Fruit fly (Drosophila melanogaster) whole organism, embryonic: Measurements from ENCODE around the gene Grip75.

Experiments used
- CG10267 ChIP-seq: fragments of 200-800 bp; sonication (Bioruptor generic); optimal IDR thresholded peaks from 2 replicates; lab custom pipeline; 2018; ENCODE audit warnings: missing biosample characterization, mild to moderate bottlenecking, missing genetic modification characterization, moderate library complexity
- CG10565 ChIP-seq: fragments of 200-800 bp; sonication (Bioruptor generic); optimal IDR thresholded peaks from 3 replicates; lab custom pipeline; 2016; ENCODE audit warnings: missing biosample characterization, mild to moderate bottlenecking, missing genetic modification characterization
- CG11085 ChIP-seq: fragments of 200-800 bp; sonication (Bioruptor generic); IDR thresholded peaks from 2 replicates; pipeline ENCODE4 v1.3.6; 2022; ENCODE audit warnings: missing biosample characterization, missing genetic modification characterization
- CG12104 ChIP-seq: fragments of 200-800 bp; sonication (Bioruptor generic); optimal IDR thresholded peaks from 3 replicates; lab custom pipeline; 2016; ENCODE audit warnings: missing biosample characterization, missing genetic modification characterization
- CG12155 ChIP-seq: fragments of 200-800 bp; sonication (Bioruptor generic); optimal IDR thresholded peaks from 3 replicates; lab custom pipeline; 2016; ENCODE audit warnings: missing biosample characterization, missing genetic modification characterization
- CG12391 ChIP-seq: fragments of 200-800 bp; sonication (Bioruptor generic); optimal IDR thresholded peaks from 3 replicates; lab custom pipeline; 2018; ENCODE audit warnings: missing biosample characterization, mild to moderate bottlenecking, missing genetic modification characterization, moderate library complexity
- CG12942 ChIP-seq: fragments of 200-800 bp; sonication (Bioruptor generic); optimal IDR thresholded peaks from 3 replicates; lab custom pipeline; 2016; ENCODE audit warnings: missing biosample characterization, missing genetic modification characterization
- CG13424 ChIP-seq: fragments of 200-800 bp; sonication (Bioruptor generic); optimal IDR thresholded peaks from 2 replicates; lab custom pipeline; 2019; ENCODE audit warnings: missing biosample characterization, mild to moderate bottlenecking, missing genetic modification characterization, moderate library complexity
- CG15011 ChIP-seq: fragments of 200-800 bp; sonication (Bioruptor generic); optimal IDR thresholded peaks from 3 replicates; lab custom pipeline; 2018; ENCODE audit warnings: missing biosample characterization, mild to moderate bottlenecking, missing genetic modification characterization
- CG18011 ChIP-seq: fragments of 200-800 bp; sonication (Bioruptor generic); optimal IDR thresholded peaks from 2 replicates; lab custom pipeline; 2017; ENCODE audit warnings: missing biosample characterization, missing genetic modification characterization, mild to moderate bottlenecking, moderate library complexity, missing genotype
- CG18764 ChIP-seq: fragments of 200-800 bp; sonication (Bioruptor generic); optimal IDR thresholded peaks from 3 replicates; lab custom pipeline; 2016; ENCODE audit warnings: missing biosample characterization, missing genetic modification characterization
- CG2875 ChIP-seq: fragments of 200-800 bp; sonication (Bioruptor generic); optimal IDR thresholded peaks from 2 replicates; lab custom pipeline; 2017; ENCODE audit warnings: missing biosample characterization, mild to moderate bottlenecking, missing genetic modification characterization, missing genetic modification reagents
- CG30020 ChIP-seq: fragments of 200-800 bp; optimal IDR thresholded peaks from 2 replicates; lab custom pipeline; 2019; ENCODE audit warnings: missing biosample characterization, mild to moderate bottlenecking, missing genetic modification characterization, moderate library complexity
- CG31365 ChIP-seq: fragments of 200-800 bp; sonication (Bioruptor generic); optimal IDR thresholded peaks from 2 replicates; lab custom pipeline; 2018; ENCODE audit warnings: missing biosample characterization, mild to moderate bottlenecking, missing genetic modification characterization
- CG31388 ChIP-seq: fragments of 200-800 bp; sonication (Bioruptor generic); optimal IDR thresholded peaks from 2 replicates; lab custom pipeline; 2016; ENCODE audit warnings: missing biosample characterization, missing genetic modification characterization
- CG34376 ChIP-seq: fragments of 200-800 bp; sonication (Bioruptor generic); optimal IDR thresholded peaks from 2 replicates; lab custom pipeline; 2018; ENCODE audit warnings: missing biosample characterization, mild to moderate bottlenecking, missing genetic modification characterization
- CG3995 ChIP-seq: fragments of 200-800 bp; sonication (Bioruptor generic); optimal IDR thresholded peaks from 3 replicates; lab custom pipeline; 2016; ENCODE audit warnings: missing biosample characterization, missing genetic modification characterization
- CG4820 ChIP-seq: fragments of 200-800 bp; sonication (Bioruptor generic); optimal IDR thresholded peaks from 3 replicates; lab custom pipeline; 2016; ENCODE audit warnings: missing biosample characterization, missing genetic modification characterization
- CG6813 ChIP-seq: fragments of 200-800 bp; sonication (Bioruptor generic); optimal IDR thresholded peaks from 2 replicates; lab custom pipeline; 2017; ENCODE audit warnings: missing biosample characterization, missing genetic modification characterization, mild to moderate bottlenecking, moderate library complexity, missing genetic modification reagents
- CrebB ChIP-seq: fragments of 200-800 bp; sonication (Bioruptor generic); optimal IDR thresholded peaks from 3 replicates; lab custom pipeline; 2018; ENCODE audit warnings: missing biosample characterization, mild to moderate bottlenecking, missing genetic modification characterization
- Dref ChIP-seq: fragments of 200-800 bp; sonication (Bioruptor generic); IDR thresholded peaks from 2 replicates; pipeline ENCODE4 v1.3.6; 2022; ENCODE audit warnings: missing biosample characterization, missing genetic modification characterization
- HLHmδ ChIP-seq: fragments of 200-800 bp; sonication (Bioruptor generic); optimal IDR thresholded peaks from 2 replicates; lab custom pipeline; 2018; ENCODE audit warnings: missing biosample characterization, mild to moderate bottlenecking, missing genetic modification characterization, moderate library complexity
- HmgD ChIP-seq: fragments of 200-800 bp; sonication (Bioruptor generic); optimal IDR thresholded peaks from 3 replicates; lab custom pipeline; 2016; ENCODE audit warnings: missing biosample characterization, missing genetic modification characterization
- Nf-YA ChIP-seq: fragments of 200-800 bp; sonication (Bioruptor generic); IDR thresholded peaks from 2 replicates; pipeline ENCODE4 v1.3.6; 2022; ENCODE audit warnings: missing biosample characterization, missing genetic modification characterization
- Optix ChIP-seq: fragments of 200-800 bp; sonication (Bioruptor generic); IDR thresholded peaks from 3 replicates; pipeline ENCODE4 v1.3.6; 2022; ENCODE audit warnings: missing biosample characterization, missing genetic modification characterization
- Sin3A ChIP-seq: fragments of >200 bp; optimal IDR thresholded peaks from 2 replicates; lab custom pipeline; 2018
- Ssrp ChIP-seq: fragments of 200-800 bp; sonication (Bioruptor generic); optimal IDR thresholded peaks from 2 replicates; lab custom pipeline; 2018; ENCODE audit warnings: missing biosample characterization, mild to moderate bottlenecking, missing genetic modification characterization, moderate library complexity
- Tbp ChIP-seq: fragments of >200 bp; optimal IDR thresholded peaks from 2 replicates; lab custom pipeline; 2018; ENCODE audit warnings: missing biosample characterization, missing genetic modification characterization
- amos ChIP-seq: fragments of 200-800 bp; sonication (Bioruptor generic); IDR thresholded peaks from 2 replicates; pipeline ENCODE4 v1.3.6; 2022; ENCODE audit warnings: missing biosample characterization, missing genetic modification characterization; ENCODE audit not compliant: partially characterized antibody
- ara ChIP-seq: fragments of 200-800 bp; sonication (Bioruptor generic); IDR thresholded peaks from 2 replicates; pipeline ENCODE4 v1.3.6; 2022; ENCODE audit warnings: missing biosample characterization, missing genetic modification characterization
- dpn ChIP-seq, 2 experiments: fragments of 200-800 bp; sonication (Bioruptor generic); optimal IDR thresholded peaks; 3 replicates each; lab custom pipeline; 2016; ENCODE audit warnings: missing biosample characterization in 2 of 2, missing genetic modification characterization in 2 of 2
- fd96Cb ChIP-seq: fragments of 200-800 bp; sonication (Bioruptor generic); optimal IDR thresholded peaks from 2 replicates; lab custom pipeline; 2018; ENCODE audit warnings: missing biosample characterization, mild to moderate bottlenecking, missing genetic modification characterization, moderate library complexity
- gcm ChIP-seq: fragments of 200-800 bp; sonication (Bioruptor generic); optimal IDR thresholded peaks from 2 replicates; lab custom pipeline; 2019; ENCODE audit warnings: missing biosample characterization, mild to moderate bottlenecking, missing genetic modification characterization, moderate library complexity
- gro ChIP-seq: fragments of 200-800 bp; sonication (Bioruptor generic); optimal IDR thresholded peaks from 2 replicates; lab custom pipeline; 2016; ENCODE audit warnings: missing biosample characterization, missing genetic modification characterization
- gsb ChIP-seq: fragments of 200-800 bp; sonication (Bioruptor generic); IDR thresholded peaks from 2 replicates; pipeline ENCODE4 v1.3.6; 2022; ENCODE audit warnings: missing biosample characterization, missing genetic modification characterization
- gt ChIP-seq: fragments of 200-800 bp; sonication (Bioruptor generic); IDR thresholded peaks from 2 replicates; pipeline ENCODE4 v1.3.6; 2022; ENCODE audit warnings: missing biosample characterization, missing genetic modification characterization
- jumu ChIP-seq: fragments of 200-800 bp; sonication (Bioruptor generic); optimal IDR thresholded peaks from 3 replicates; lab custom pipeline; 2016; ENCODE audit warnings: missing biosample characterization, missing genetic modification characterization
- lmd ChIP-seq: fragments of 200-800 bp; sonication (Bioruptor generic); IDR thresholded peaks from 2 replicates; pipeline ENCODE4 v1.3.6; 2022; ENCODE audit warnings: missing biosample characterization, missing genetic modification characterization
- nmo ChIP-seq: fragments of 200-800 bp; sonication (Bioruptor generic); optimal IDR thresholded peaks from 2 replicates; lab custom pipeline; 2018; ENCODE audit warnings: missing biosample characterization, mild to moderate bottlenecking, missing genetic modification characterization, moderate library complexity
- odd ChIP-seq: fragments of 200-800 bp; sonication (Bioruptor generic); optimal IDR thresholded peaks from 2 replicates; lab custom pipeline; 2017; ENCODE audit warnings: missing biosample characterization, mild to moderate bottlenecking, missing genetic modification characterization
- onecut ChIP-seq: fragments of 200-800 bp; sonication (Bioruptor generic); IDR thresholded peaks from 2 replicates; pipeline ENCODE4 v1.3.6; 2022; ENCODE audit warnings: missing biosample characterization, missing genetic modification characterization
- pb ChIP-seq: fragments of 200-800 bp; sonication (Bioruptor generic); optimal IDR thresholded peaks from 3 replicates; lab custom pipeline; 2016; ENCODE audit warnings: missing biosample characterization, missing genetic modification characterization
- salm ChIP-seq: fragments of 200-800 bp; sonication (Bioruptor generic); optimal IDR thresholded peaks from 2 replicates; lab custom pipeline; 2018; ENCODE audit warnings: missing biosample characterization, mild to moderate bottlenecking, missing genetic modification characterization
- sens-2 ChIP-seq: fragments of 200-800 bp; sonication (Bioruptor generic); IDR thresholded peaks from 2 replicates; pipeline ENCODE4 v1.3.6; 2022; ENCODE audit warnings: missing biosample characterization, missing genetic modification characterization
- seq ChIP-seq: fragments of 200-800 bp; sonication (Bioruptor generic); IDR thresholded peaks from 2 replicates; pipeline ENCODE4 v1.3.6; 2022; ENCODE audit warnings: missing biosample characterization, missing genetic modification characterization
- slbo ChIP-seq: fragments of 200-800 bp; sonication (Bioruptor generic); IDR thresholded peaks from 2 replicates; pipeline ENCODE4 v1.3.6; 2022; ENCODE audit warnings: missing biosample characterization, missing genetic modification characterization
- slp2 ChIP-seq: fragments of 200-800 bp; sonication (Bioruptor generic); optimal IDR thresholded peaks from 2 replicates; lab custom pipeline; 2016; ENCODE audit warnings: missing biosample characterization, missing genetic modification characterization
- tup ChIP-seq: fragments of 200-800 bp; sonication (Bioruptor generic); optimal IDR thresholded peaks from 2 replicates; lab custom pipeline; 2016; ENCODE audit warnings: missing biosample characterization, mild to moderate bottlenecking, missing genetic modification characterization, moderate library complexity
- unpg ChIP-seq: fragments of 200-800 bp; sonication (Bioruptor generic); optimal IDR thresholded peaks from 3 replicates; lab custom pipeline; 2018; ENCODE audit warnings: missing biosample characterization, mild to moderate bottlenecking, missing genetic modification characterization, moderate library complexity
- vnd ChIP-seq: fragments of 200-800 bp; sonication (Bioruptor generic); IDR thresholded peaks from 3 replicates; pipeline ENCODE4 v1.3.6; 2022; ENCODE audit warnings: missing biosample characterization, missing genetic modification characterization; ENCODE audit not compliant: partially characterized antibody
- wdn ChIP-seq: fragments of 200-800 bp; sonication (Bioruptor generic); IDR thresholded peaks from 2 replicates; pipeline ENCODE4 v1.3.6; 2022; ENCODE audit warnings: missing biosample characterization, missing genetic modification characterization
- z ChIP-seq: fragments of 200-800 bp; sonication (Bioruptor generic); IDR thresholded peaks from 3 replicates; pipeline ENCODE4 v1.3.6; 2022; ENCODE audit warnings: missing biosample characterization, missing genetic modification characterization

The Grip75 gene

DNA sequence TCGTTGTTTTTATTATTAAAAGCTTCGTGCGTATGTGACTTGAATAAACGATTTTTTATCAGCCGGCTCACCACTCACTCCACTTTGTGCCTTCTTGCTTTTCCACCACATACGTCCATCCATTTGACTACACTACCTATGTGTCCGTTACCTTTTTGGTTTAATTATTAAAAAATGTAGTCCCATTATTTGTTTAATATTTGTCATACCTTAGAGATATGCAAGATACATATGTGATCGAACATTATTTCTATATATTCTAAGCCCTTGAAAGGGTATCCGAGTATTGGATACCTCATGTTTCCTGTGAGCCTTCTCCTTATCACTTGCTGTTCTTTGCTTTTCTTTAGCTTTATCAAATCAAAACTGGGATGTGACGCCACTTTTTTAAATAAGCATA, 36.1 kb downstream of the Grip75 start (continued):
- TF ChIP-seq CG10267 (tag; lab: Kevin White, UChicago) (peak; percentile 36), unpg (GFP tag; lab: Kevin White, UChicago) (peak; percentile 67), z (GFP tag; lab: Robert Waterston, UW) (no peak), sens-2 (peak; percentile 52; the same call in 1 of the 2 replicates), gt (GFP tag; lab: Robert Waterston, UW) (no peak), Optix (no peak), Tbp (GFP tag; lab: Kevin White, UChicago) (no peak), nmo (peak; percentile 51), CG12155 (GFP tag; lab: Kevin White, UChicago) (peak; percentile 25), pb (GFP tag; lab: Kevin White, UChicago) (no peak), CG13424 (tag; lab: Kevin White, UChicago) (peak; percentile 57), CG4820 (peak; percentile 18), lmd (GFP tag; lab: Robert Waterston, UW) (peak; percentile 63), CG6813 (GFP tag; lab: Kevin White, UChicago) (peak; percentile 30), CG11085 (GFP tag; lab: Robert Waterston, UW) (no peak), CG18011 (GFP tag; lab: Kevin White, UChicago) (peak; percentile 41), fd96Cb (tag; lab: Kevin White, UChicago) (peak; percentile 29), tup (GFP tag; lab: Kevin White, UChicago) (no peak), CG30020 (tag; lab: Kevin White, UChicago) (no peak), seq (GFP tag; lab: Robert Waterston, UW) (no peak), CG15011 (GFP tag; lab: Kevin White, UChicago) (peak; percentile 44), CrebB (tag; lab: Kevin White, UChicago) (peak; percentile 8), jumu (GFP tag; lab: Kevin White, UChicago) (peak; percentile 2), salm (tag; lab: Kevin White, UChicago) (peak; percentile 14), Sin3A (lab: Kevin White, UChicago) (no peak), CG31388 (GFP tag; lab: Kevin White, UChicago) (no peak), HmgD (GFP tag; lab: Kevin White, UChicago) (no peak), odd (peak; percentile 14), CG3995 (GFP tag; lab: Kevin White, UChicago) (no peak), wdn (peak; percentile 69), CG2875 (no peak), Nf-YA (GFP tag; lab: Robert Waterston, UW) (0 out of 2 replicates have a peak, but pooled peaks have one; percentile 15), dpn (GFP tag; optimal IDR thresholded peaks at IDR 0.05; lab: Kevin White, UChicago) (peak; percentile 35 to 58), vnd (GFP tag; lab: Robert Waterston, UW) (no peak), gcm (GFP tag; lab: Kevin White, UChicago) (peak; percentile 8), CG12391 (tag; lab: Kevin White, UChicago) (peak; percentile 61), gro (GFP tag; lab: Kevin White, UChicago) (peak; percentile 59), amos (GFP tag; lab: Robert Waterston, UW) (no peak), CG12942 (no peak), CG18764 (GFP tag; lab: Kevin White, UChicago) (peak; percentile 2), slp2 (GFP tag; lab: Kevin White, UChicago) (no peak), CG31365 (peak; percentile 25), HLHmδ (GFP tag; lab: Kevin White, UChicago) (no peak), CG10565 (no peak), Ssrp (peak; percentile 33), CG34376 (GFP tag; lab: Kevin White, UChicago) (no peak), Dref (no peak), slbo (peak; percentile 76), gsb (GFP tag; lab: Robert Waterston, UW) (peak; percentile 55), ara (GFP tag; lab: Robert Waterston, UW) (peak; percentile 51; the same call in 1 of the 2 replicates), CG12104 (GFP tag; lab: Kevin White, UChicago) (peak; percentile 29), onecut (GFP tag; lab: Robert Waterston, UW) (peak; percentile 47; the same call in 1 of the 2 replicates)
